Worm (Caenorhabditis elegans): ENCODE measurements around the gene haf-8.

DNA sequence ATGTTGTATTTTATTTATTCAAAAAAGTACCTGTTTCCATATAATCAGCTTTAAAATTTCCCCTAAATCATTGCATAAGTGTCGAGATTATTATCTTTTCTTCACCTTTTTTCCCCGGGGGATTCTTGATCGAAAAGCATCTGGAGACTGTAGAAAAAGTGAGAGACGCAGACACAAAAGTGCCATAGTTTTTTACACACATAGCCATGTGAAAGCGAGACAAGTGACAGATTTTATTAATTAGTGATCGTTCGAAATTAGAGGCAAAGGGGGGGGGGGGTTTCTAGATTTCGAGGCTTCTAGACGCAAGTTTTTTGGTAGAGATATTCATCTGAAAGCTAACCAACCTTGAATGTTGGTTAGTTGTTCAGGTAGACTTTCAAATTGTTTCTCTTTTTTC, 29.5 kb upstream of the haf-8 start:
- no peak for TF ChIP-seq snpc-4 (tag; optimal IDR thresholded peaks at IDR 0.05)
- no peak for TF ChIP-seq unc-120 (tag; optimal IDR thresholded peaks at IDR 0.05; ENCODE audit: poor library complexity, severe bottlenecking)
- no peak for TF ChIP-seq nhr-237 (tag; optimal IDR thresholded peaks at IDR 0.05)
- no peak for TF ChIP-seq nhr-12 (tag; optimal IDR thresholded peaks at IDR 0.05)
- TF ChIP-seq nhr-2 (tag; optimal IDR thresholded peaks at IDR 0.05) = no peak
- TF ChIP-seq unc-39 (tag; optimal IDR thresholded peaks at IDR 0.05) = no peak
- TF ChIP-seq pha-4 (tag; optimal IDR thresholded peaks at IDR 0.05) = no peak
